Fruit fly (Drosophila melanogaster): ENCODE measurements around the gene CAH9.

CAH9 gene

dm6 chr3R:27135692-27136641, 30.0 kb upstream of the CAH9 start (continued):
- peak; percentile 54 for TF ChIP-seq CG1621 (tag; optimal IDR thresholded peaks at IDR 0.05)
- peak; percentile 55 for TF ChIP-seq pdm3 (GFP tag; optimal IDR thresholded peaks at IDR 0.05)
- no peak for TF ChIP-seq CG4318 (GFP tag; optimal IDR thresholded peaks at IDR 0.05)
- peak; percentile 18 for TF ChIP-seq Ets96B (tag; optimal IDR thresholded peaks at IDR 0.05)
- TF ChIP-seq ss (GFP tag; optimal IDR thresholded peaks at IDR 0.05) = peak; percentile 22 to 69
- TF ChIP-seq CG6854 (GFP tag; optimal IDR thresholded peaks at IDR 0.05) = peak; percentile 42
- peak; percentile 63 for TF ChIP-seq CG3919 (GFP tag; optimal IDR thresholded peaks at IDR 0.05)
- peak; percentile 65 for TF ChIP-seq CG6808 (GFP tag; optimal IDR thresholded peaks at IDR 0.05)
- TF ChIP-seq fd85E (GFP tag; optimal IDR thresholded peaks at IDR 0.05) = peak; percentile 23
- peak; percentile 70 for TF ChIP-seq CG10669 (GFP tag; optimal IDR thresholded peaks at IDR 0.05)

DNA sequence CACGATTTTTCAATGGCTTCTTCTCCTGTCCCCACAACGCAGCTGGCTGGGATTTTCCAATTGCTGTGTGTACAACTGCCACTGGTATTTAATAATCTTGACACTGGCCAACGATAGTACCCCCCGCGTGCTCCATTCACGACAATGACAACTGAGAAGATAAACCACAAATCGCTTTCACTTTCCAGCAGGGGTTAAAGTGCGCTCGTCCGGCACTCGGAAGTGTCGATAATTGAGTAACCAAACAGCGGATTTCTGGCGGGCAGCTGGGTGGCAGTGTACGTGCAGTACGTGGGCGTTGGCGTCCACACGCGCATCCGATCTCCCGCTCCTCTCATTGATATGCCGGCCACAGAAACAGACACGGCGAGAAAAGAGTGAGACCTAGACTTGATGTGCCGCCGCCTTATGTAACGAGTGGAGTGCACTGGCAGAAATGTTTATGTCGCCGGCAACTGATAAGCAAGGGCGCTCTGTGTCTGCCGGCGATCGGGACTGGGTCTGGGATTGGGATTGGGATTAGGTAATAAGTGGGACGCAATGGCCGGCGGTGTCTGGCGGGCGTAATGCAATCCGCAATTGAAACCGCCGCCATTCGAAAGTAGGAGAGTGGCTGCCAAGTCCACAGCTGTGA, 28.9 kb upstream of the CAH9 start:
- peak; percentile 30 for TF ChIP-seq vri (GFP tag; optimal IDR thresholded peaks at IDR 0.05)
- TF ChIP-seq Gug (GFP tag; IDR thresholded peaks at IDR 0.05) = no peak
- TF ChIP-seq Eip78C (GFP tag) = peak; percentile 21
- no peak for TF ChIP-seq pdm3 (GFP tag; optimal IDR thresholded peaks at IDR 0.05)
- TF ChIP-seq Eip75B (GFP tag; optimal IDR thresholded peaks at IDR 0.05) = no peak
- no peak for TF ChIP-seq CG1621 (tag; optimal IDR thresholded peaks at IDR 0.05)
- no peak for TF ChIP-seq Lpt (GFP tag; optimal IDR thresholded peaks at IDR 0.05)
- peak; percentile 12 for TF ChIP-seq Blimp-1 (GFP tag; optimal IDR thresholded peaks at IDR 0.05)
- TF ChIP-seq CG11294 (GFP tag; IDR thresholded peaks at IDR 0.05) = no peak
- TF ChIP-seq achi (GFP tag; optimal IDR thresholded peaks at IDR 0.05) = no peak
- TF ChIP-seq OdsH (GFP tag; optimal IDR thresholded peaks at IDR 0.05) = no peak
- no peak for TF ChIP-seq CG16779 (tag; optimal IDR thresholded peaks at IDR 0.05)
- no peak for TF ChIP-seq salr (GFP tag; optimal IDR thresholded peaks at IDR 0.05)
- TF ChIP-seq acj6 (GFP tag; optimal IDR thresholded peaks at IDR 0.05) = no peak
- TF ChIP-seq cyc (GFP tag; optimal IDR thresholded peaks at IDR 0.05) = no peak
- TF ChIP-seq CG8319 (GFP tag; optimal IDR thresholded peaks at IDR 0.05) = no peak
- no peak for TF ChIP-seq CG9139 (GFP tag; optimal IDR thresholded peaks at IDR 0.05)
- no peak for TF ChIP-seq CG34406 (GFP tag; optimal IDR thresholded peaks at IDR 0.05)
- no peak for TF ChIP-seq Ets21C (GFP tag; optimal IDR thresholded peaks at IDR 0.05)
- TF ChIP-seq CG8632 (GFP tag; optimal IDR thresholded peaks at IDR 0.05) = no peak
- no peak for TF ChIP-seq Sox14 (GFP tag; optimal IDR thresholded peaks at IDR 0.05)
- no peak for TF ChIP-seq CG31627 (GFP tag; optimal IDR thresholded peaks at IDR 0.05)
- no peak for TF ChIP-seq Ets96B (tag; optimal IDR thresholded peaks at IDR 0.05)
- TF ChIP-seq ss (GFP tag; optimal IDR thresholded peaks at IDR 0.05) = peak in 1 of 2 experiments; percentile 4
- no peak for TF ChIP-seq Smox (GFP tag; optimal IDR thresholded peaks at IDR 0.05)
- TF ChIP-seq svp (GFP tag) = peak; percentile 70
- TF ChIP-seq spab (GFP tag; optimal IDR thresholded peaks at IDR 0.05) = no peak
- TF ChIP-seq CG7368 (GFP tag; optimal IDR thresholded peaks at IDR 0.05) = no peak
- no peak for TF ChIP-seq Hr4 (GFP tag; optimal IDR thresholded peaks at IDR 0.05)
- TF ChIP-seq dac (GFP tag; optimal IDR thresholded peaks at IDR 0.05) = no peak

dm6 chr3R:27133992-27134391, 28.0 kb upstream of the CAH9 start:
- no peak for TF ChIP-seq Eip93F (GFP tag; optimal IDR thresholded peaks at IDR 0.05)
- no peak for TF ChIP-seq OdsH (GFP tag; optimal IDR thresholded peaks at IDR 0.05)
